Worm (Caenorhabditis elegans) whole organism, L4/young adult: ENCODE data around the gene Y45G5AM.9.

Source experiments
- W03F9.2 ChIP-seq: fragments of 150-350 bp; optimal IDR thresholded peaks from 2 replicates; lab custom pipeline; 2014; ENCODE audit warnings: missing biosample characterization, missing genetic modification characterization
- him-1 ChIP-seq: sonication (generic microtip); optimal IDR thresholded peaks from 2 replicates; lab custom pipeline; 2016; ENCODE audit warnings: missing genotype, missing genetic modification reagents, missing genetic modification characterization, missing compliant biosample characterization

ce11 chrV:4187144-4187485 lies 7.3 kb downstream of the Y45G5AM.9 start, which contains the start of gene nhr-114:
- TF ChIP-seq W03F9.2 (no peak), him-1 (tag; lab: Kevin White, UChicago) (no peak)
